Worm (Caenorhabditis elegans): Measurements from ENCODE around the gene sem-5.

DNA sequence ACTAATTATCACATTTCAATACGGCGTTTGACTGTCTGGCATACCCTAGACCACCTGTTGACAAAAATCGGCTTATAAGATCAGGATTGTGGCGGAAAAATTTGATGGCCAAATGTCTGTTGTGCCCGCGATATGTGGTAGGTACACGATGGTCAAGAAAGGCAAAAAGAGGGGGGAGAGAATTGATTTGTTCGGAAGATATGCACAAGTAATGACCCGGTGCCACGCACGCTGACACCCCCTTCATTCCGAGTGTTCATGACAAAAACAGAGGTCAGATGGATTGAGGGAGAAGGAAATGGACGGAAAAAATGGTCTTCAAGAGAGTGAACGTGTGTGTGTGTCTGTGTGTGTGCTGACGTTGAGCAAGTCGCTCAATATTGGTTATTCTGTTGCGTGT is 3.9 kb upstream of the sem-5 start:
- TF ChIP-seq unc-39 (tag; optimal IDR thresholded peaks at IDR 0.05) (no peak), pha-4 (tag; optimal IDR thresholded peaks at IDR 0.05) (no peak), unc-62 (GFP tag; optimal IDR thresholded peaks at IDR 0.05) (no peak), snpc-4 (tag; optimal IDR thresholded peaks at IDR 0.05) (no peak), cnd-1 (tag; optimal IDR thresholded peaks at IDR 0.05) (peak; percentile 58), mls-2 (tag; optimal IDR thresholded peaks at IDR 0.05) (peak; percentile 25), M03D4.4 (tag; optimal IDR thresholded peaks at IDR 0.05) (no peak), mep-1 (tag; optimal IDR thresholded peaks at IDR 0.05) (no peak), blmp-1 (tag; optimal IDR thresholded peaks at IDR 0.05) (no peak)
